Fruit fly (Drosophila melanogaster): ENCODE measurements around the gene Dad1.

DNA sequence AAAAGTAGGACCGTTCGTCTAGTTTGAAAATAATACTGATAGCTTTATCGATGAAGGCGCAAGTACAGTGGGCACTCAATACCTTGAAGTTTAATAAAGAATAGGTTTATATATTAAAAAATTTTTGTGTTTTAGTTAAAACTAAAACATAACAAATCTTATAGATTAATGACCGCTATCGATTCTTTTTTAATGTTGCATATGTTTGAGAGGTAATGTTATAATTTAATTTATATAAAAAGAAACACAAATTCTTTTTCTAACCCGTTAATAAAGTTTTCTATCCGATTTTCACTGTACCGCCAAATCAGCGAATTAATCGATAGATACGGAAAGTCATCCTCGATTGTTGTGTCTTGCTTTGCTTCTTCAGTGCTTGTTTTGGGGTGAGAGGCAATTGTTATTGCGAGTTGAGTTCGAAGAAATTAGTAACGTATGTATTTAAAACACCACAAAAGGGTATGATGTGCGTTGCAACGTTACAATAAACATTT is at the start of gene Dad1, which contains the start of gene CG13384:
- TF ChIP-seq kay (GFP tag; ENCODE audit: borderline replicate concordance), result peak; percentile 89
- peak; percentile 96 for TF ChIP-seq CG11617 (GFP tag; optimal IDR thresholded peaks at IDR 0.05)
- TF ChIP-seq toe (GFP tag; optimal IDR thresholded peaks at IDR 0.05), result peak; percentile 89
- peak; percentile 72 for TF ChIP-seq Mnt (GFP tag; optimal IDR thresholded peaks at IDR 0.05)
- TF ChIP-seq bab1 (GFP tag; optimal IDR thresholded peaks at IDR 0.05), result peak; percentile 97
- TF ChIP-seq CG7101 (tag; optimal IDR thresholded peaks at IDR 0.05), result peak; percentile 98
- peak; percentile 94 for TF ChIP-seq CG7045 (GFP tag; optimal IDR thresholded peaks at IDR 0.05)
- TF ChIP-seq CG5204 (GFP tag; optimal IDR thresholded peaks at IDR 0.05), result peak; percentile 94
- TF ChIP-seq ovo (GFP tag; optimal IDR thresholded peaks at IDR 0.05), result peak; percentile 78
- TF ChIP-seq CG33017 (tag; optimal IDR thresholded peaks at IDR 0.05), result peak; percentile 96
